Fruit fly (Drosophila melanogaster): ENCODE data around the gene ATPsyndelta.

ATPsyndelta gene

DNA sequence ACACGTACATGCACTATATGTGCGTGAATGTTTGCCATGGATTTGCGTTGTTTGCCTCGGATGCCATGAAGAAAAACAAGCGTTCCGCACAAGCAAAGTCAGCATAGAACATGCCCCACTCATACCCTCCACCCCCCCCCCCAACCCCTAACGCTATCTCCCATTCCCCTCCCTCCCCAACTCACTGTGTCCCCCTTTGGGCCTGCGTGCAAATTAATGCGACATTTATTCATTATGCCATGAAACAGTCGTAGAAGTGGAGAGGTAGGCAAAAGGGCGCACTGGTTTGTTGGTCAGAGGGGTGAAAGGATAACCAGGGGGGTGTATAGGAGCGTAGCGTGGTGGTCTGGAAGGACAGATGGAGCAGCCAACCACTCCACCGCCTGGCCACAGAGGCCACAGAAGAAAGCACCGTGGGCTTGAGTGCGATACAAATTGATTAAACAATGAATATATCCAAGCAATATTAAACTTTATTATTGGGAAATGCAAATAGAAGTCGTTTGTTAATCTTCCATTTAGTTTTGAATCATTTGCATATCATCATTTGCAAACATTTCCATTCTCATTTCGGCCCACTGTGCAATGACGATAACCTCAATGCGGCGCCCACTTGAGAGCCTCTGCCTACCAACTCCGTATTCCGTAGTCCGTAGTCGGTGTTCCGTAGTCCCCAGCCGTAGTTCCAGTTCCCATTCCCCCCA, 28.3 kb upstream of the ATPsyndelta start (continued):
- TF ChIP-seq yki (optimal IDR thresholded peaks at IDR 0.05): no peak
- peak; percentile 33 for TF ChIP-seq CG9817 (tag; optimal IDR thresholded peaks at IDR 0.05)
- TF ChIP-seq bigmax (GFP tag; optimal IDR thresholded peaks at IDR 0.05): no peak
- no peak for TF ChIP-seq chif (GFP tag; optimal IDR thresholded peaks at IDR 0.05)
- TF ChIP-seq abd-A (tag; optimal IDR thresholded peaks at IDR 0.05): peak; percentile 74
- TF ChIP-seq CG17612 (GFP tag; IDR thresholded peaks at IDR 0.05): no peak
- no peak for TF ChIP-seq TFAM (GFP tag; optimal IDR thresholded peaks at IDR 0.05)
- no peak for TF ChIP-seq CG1233 (GFP tag; optimal IDR thresholded peaks at IDR 0.05)
- no peak for TF ChIP-seq CG7963 (GFP tag; IDR thresholded peaks at IDR 0.05; ENCODE audit: partially characterized antibody)
- TF ChIP-seq Optix (GFP tag; IDR thresholded peaks at IDR 0.05): peak; percentile 59; the same call in 2 of the 3 replicates
- TF ChIP-seq sc (optimal IDR thresholded peaks at IDR 0.05): no peak
- TF ChIP-seq sc (GFP tag; optimal IDR thresholded peaks at IDR 0.05): no peak
- TF ChIP-seq az2 (GFP tag; optimal IDR thresholded peaks at IDR 0.05): no peak
- TF ChIP-seq CG9215 (GFP tag; IDR thresholded peaks at IDR 0.05): peak; percentile 70
- no peak for TF ChIP-seq her (GFP tag; optimal IDR thresholded peaks at IDR 0.05)
- peak; percentile 76 for TF ChIP-seq CG14014 (GFP tag; IDR thresholded peaks at IDR 0.05)
- TF ChIP-seq CG2678 (tag; optimal IDR thresholded peaks at IDR 0.05): peak; percentile 72
- peak; percentile 49; the same call in 2 of the 3 replicates for TF ChIP-seq zfh1 (GFP tag; IDR thresholded peaks at IDR 0.05)
- TF ChIP-seq odd (GFP tag; optimal IDR thresholded peaks at IDR 0.05): no peak
- no peak for TF ChIP-seq hb (GFP tag; IDR thresholded peaks at IDR 0.05; ENCODE audit: partially characterized antibody)
- TF ChIP-seq CG12942 (GFP tag; optimal IDR thresholded peaks at IDR 0.05): no peak
- no peak for TF ChIP-seq Lpt (GFP tag; optimal IDR thresholded peaks at IDR 0.05)
- TF ChIP-seq CG8765 (GFP tag; IDR thresholded peaks at IDR 0.05): no peak
- peak; percentile 71 for TF ChIP-seq row (GFP tag; IDR thresholded peaks at IDR 0.05)
- no peak for TF ChIP-seq toy (GFP tag; IDR thresholded peaks at IDR 0.05)
- TF ChIP-seq CG3726 (GFP tag; IDR thresholded peaks at IDR 0.05): no peak
- TF ChIP-seq tna (GFP tag; IDR thresholded peaks at IDR 0.05; ENCODE audit: partially characterized antibody): no peak
- TF ChIP-seq ac (GFP tag; optimal IDR thresholded peaks at IDR 0.05): no peak
- peak; percentile 41 for TF ChIP-seq CG18619 (GFP tag; optimal IDR thresholded peaks at IDR 0.05)
- TF ChIP-seq knrl (GFP tag; IDR thresholded peaks at IDR 0.05; ENCODE audit: partially characterized antibody): no peak
- no peak for TF ChIP-seq corto (GFP tag; optimal IDR thresholded peaks at IDR 0.05)
- TF ChIP-seq Hey (tag; optimal IDR thresholded peaks at IDR 0.05): no peak
- TF ChIP-seq Adf1 (GFP tag; IDR thresholded peaks at IDR 0.05): peak; percentile 25; the same call in 1 of the 2 replicates
- TF ChIP-seq Atf6 (GFP tag; IDR thresholded peaks at IDR 0.05): peak; percentile 84
- peak; percentile 42 for TF ChIP-seq Dip3 (GFP tag; optimal IDR thresholded peaks at IDR 0.05)
- no peak for TF ChIP-seq Vsx1 (GFP tag; optimal IDR thresholded peaks at IDR 0.05)
- no peak for TF ChIP-seq YL-1 (GFP tag; optimal IDR thresholded peaks at IDR 0.05)
- TF ChIP-seq tin (GFP tag; optimal IDR thresholded peaks at IDR 0.05): no peak
- TF ChIP-seq CG10321 (GFP tag; IDR thresholded peaks at IDR 0.05): no peak
- TF ChIP-seq BtbVII (GFP tag; optimal IDR thresholded peaks at IDR 0.05): peak; percentile 64
- TF ChIP-seq CG12659 (GFP tag; optimal IDR thresholded peaks at IDR 0.05): peak; percentile 34
- TF ChIP-seq CG9609 (GFP tag; optimal IDR thresholded peaks at IDR 0.05): no peak
- no peak for TF ChIP-seq ara (GFP tag; IDR thresholded peaks at IDR 0.05)
- TF ChIP-seq CG5953 (GFP tag; IDR thresholded peaks at IDR 0.05): no peak
- no peak for TF ChIP-seq CG1529 (GFP tag; optimal IDR thresholded peaks at IDR 0.05)
- peak; percentile 40; the same call in 1 of the 2 replicates for TF ChIP-seq H2.0 (GFP tag; IDR thresholded peaks at IDR 0.05)
- no peak for TF ChIP-seq CG3838 (GFP tag; optimal IDR thresholded peaks at IDR 0.05)
- peak; percentile 74 for TF ChIP-seq dmrt99B (tag; optimal IDR thresholded peaks at IDR 0.05)
- TF ChIP-seq CG6689 (GFP tag; IDR thresholded peaks at IDR 0.05): peak; percentile 54
- TF ChIP-seq Taf1 (GFP tag; IDR thresholded peaks at IDR 0.05): peak; percentile 79
- no peak for TF ChIP-seq CG31388 (GFP tag; optimal IDR thresholded peaks at IDR 0.05)

All from whole organism, embryonic.